Worm (Caenorhabditis elegans) whole organism, L3 larva: ENCODE results near the gene R160.2.

Experiments
- ama-1 ChIP-seq: fragments of 150-350 bp; optimal IDR thresholded peaks from 2 replicates; lab custom pipeline; 2018
- elt-2 ChIP-seq: sonication (generic microtip); optimal IDR thresholded peaks from 2 replicates; lab custom pipeline; 2016; ENCODE audit warnings: missing genetic modification reagents, mild to moderate bottlenecking, missing genetic modification characterization, missing compliant biosample characterization
- nfya-1 ChIP-seq: sonication (generic microtip); optimal IDR thresholded peaks from 2 replicates; lab custom pipeline; 2017; ENCODE audit warnings: missing genetic modification characterization, mild to moderate bottlenecking, missing compliant biosample characterization, antibody characterized with exemption, moderate library complexity; ENCODE audit not compliant: insufficient read depth
- nhr-11 ChIP-seq: fragments of 150-350 bp; optimal IDR thresholded peaks from 2 replicates; lab custom pipeline; 2014; ENCODE audit warnings: missing biosample characterization, missing genetic modification characterization
- pha-4 ChIP-seq: fragments of 150-350 bp; optimal IDR thresholded peaks from 2 replicates; lab custom pipeline; 2014; ENCODE audit warnings: missing biosample characterization, missing genetic modification reagents, missing genetic modification characterization
- pqm-1 ChIP-seq: fragments of 150-350 bp; optimal IDR thresholded peaks from 2 replicates; lab custom pipeline; 2017; ENCODE audit warnings: missing biosample characterization, missing genetic modification characterization, inconsistent platforms
- skn-1 ChIP-seq: fragments of 150-350 bp; optimal IDR thresholded peaks from 2 replicates; lab custom pipeline; 2014; ENCODE audit warnings: missing biosample characterization, missing genetic modification characterization
- tbx-2 ChIP-seq: sonication (generic microtip); optimal IDR thresholded peaks from 2 replicates; lab custom pipeline; 2016; ENCODE audit warnings: mild to moderate bottlenecking, missing genetic modification characterization, missing compliant biosample characterization
- unc-62 ChIP-seq: fragments of 150-350 bp; sonication (generic microtip); optimal IDR thresholded peaks from 4 replicates; lab custom pipeline; 2014; ENCODE audit warnings: missing biosample characterization, missing genetic modification reagents, missing genetic modification characterization
- ztf-11 ChIP-seq: fragments of 150-350 bp; optimal IDR thresholded peaks from 2 replicates; lab custom pipeline; 2014; ENCODE audit warnings: missing biosample characterization, missing genetic modification characterization
- ztf-4 ChIP-seq: fragments of 150-350 bp; optimal IDR thresholded peaks from 2 replicates; lab custom pipeline; 2014; ENCODE audit warnings: missing biosample characterization, missing genetic modification characterization

DNA sequence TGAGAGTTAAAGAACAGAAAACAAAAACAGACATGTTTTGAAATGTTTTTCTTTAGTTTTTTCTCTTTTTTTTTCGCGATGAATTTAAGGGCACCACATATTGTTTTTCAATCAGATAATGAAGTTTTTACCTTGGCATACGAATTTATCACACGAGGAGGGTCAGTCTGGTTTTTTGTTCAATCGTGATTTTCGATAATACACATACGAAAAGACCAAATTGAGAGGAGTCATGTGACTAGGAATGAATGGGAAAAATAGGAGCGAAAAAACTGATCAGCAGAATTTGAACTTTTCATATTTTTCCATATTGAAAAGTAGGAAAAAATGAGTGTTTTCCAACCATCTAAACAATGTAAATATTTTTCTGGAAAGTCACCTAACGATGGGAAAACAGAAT is 9.8 kb upstream of the R160.2 start:
- TF ChIP-seq unc-62 (GFP tag; lab: Kevin White, UChicago) (no peak), nhr-11 (tag; lab: Kevin White, UChicago) (no peak), elt-2 (no peak), ztf-11 (tag; lab: Kevin White, UChicago) (no peak), skn-1 (no peak), pha-4 (tag; lab: Kevin White, UChicago) (no peak), nfya-1 (no peak), pqm-1 (no peak), ztf-4 (tag; lab: Kevin White, UChicago) (no peak), ama-1 (lab: Kevin White, UChicago) (no peak), tbx-2 (no peak)
